Worm (Caenorhabditis elegans) whole organism, late embryonic: ENCODE data around the gene T05A7.1.

Experiments
- F13H6.1 ChIP-seq: sonication (generic microtip); optimal IDR thresholded peaks from 2 replicates; lab custom pipeline; 2016; ENCODE audit warnings: missing genetic modification characterization, missing compliant biosample characterization
- T23F11.4 ChIP-seq: fragments of 200-800 bp; sonication (Bioruptor generic); optimal IDR thresholded peaks from 2 replicates; lab custom pipeline; 2018; ENCODE audit warnings: mild to moderate bottlenecking, missing genetic modification characterization, missing compliant biosample characterization
- Y22D7AL.16 ChIP-seq: sonication (generic microtip); optimal IDR thresholded peaks from 2 replicates; lab custom pipeline; 2016; ENCODE audit warnings: missing genetic modification characterization, missing compliant biosample characterization
- ahr-1 ChIP-seq: sonication (generic microtip); optimal IDR thresholded peaks from 2 replicates; lab custom pipeline; 2016; ENCODE audit warnings: missing genetic modification characterization, missing compliant biosample characterization
- ama-1 ChIP-seq: fragments of 150-350 bp; optimal IDR thresholded peaks from 2 replicates; lab custom pipeline; 2014
- ceh-18 ChIP-seq: sonication (generic microtip); optimal IDR thresholded peaks from 2 replicates; lab custom pipeline; 2016; ENCODE audit warnings: missing genetic modification characterization, missing compliant biosample characterization
- ceh-19 ChIP-seq: fragments of 200-800 bp; sonication (Bioruptor generic); optimal IDR thresholded peaks from 2 replicates; lab custom pipeline; 2018; ENCODE audit warnings: mild to moderate bottlenecking, missing genetic modification characterization, missing compliant biosample characterization
- ceh-30 ChIP-seq: fragments of 150-350 bp; optimal IDR thresholded peaks from 2 replicates; lab custom pipeline; 2014; ENCODE audit warnings: missing biosample characterization, missing genetic modification characterization
- ceh-34 ChIP-seq: sonication (generic microtip); optimal IDR thresholded peaks from 2 replicates; lab custom pipeline; 2016; ENCODE audit warnings: mild to moderate bottlenecking, missing genetic modification characterization, missing compliant biosample characterization
- ceh-48 ChIP-seq: sonication (generic microtip); optimal IDR thresholded peaks from 2 replicates; lab custom pipeline; 2016; ENCODE audit warnings: missing genetic modification characterization, inconsistent platforms, missing compliant biosample characterization
- ceh-6 ChIP-seq: fragments of 200-800 bp; sonication (Bioruptor generic); optimal IDR thresholded peaks from 2 replicates; lab custom pipeline; 2018; ENCODE audit warnings: mild to moderate bottlenecking, missing genetic modification characterization, missing compliant biosample characterization
- ceh-9 ChIP-seq: sonication (generic microtip); optimal IDR thresholded peaks from 2 replicates; lab custom pipeline; 2016; ENCODE audit warnings: mild to moderate bottlenecking, missing genetic modification characterization, inconsistent platforms, missing compliant biosample characterization
- elt-2 ChIP-seq: sonication (generic microtip); optimal IDR thresholded peaks from 2 replicates; lab custom pipeline; 2016; ENCODE audit warnings: missing genetic modification reagents, missing genetic modification characterization, missing compliant biosample characterization
- elt-4 ChIP-seq: sonication (generic microtip); optimal IDR thresholded peaks from 2 replicates; lab custom pipeline; 2016; ENCODE audit warnings: missing genetic modification characterization, missing compliant biosample characterization
- fax-1 ChIP-seq: sonication (generic microtip); optimal IDR thresholded peaks from 2 replicates; lab custom pipeline; 2016; ENCODE audit warnings: missing genotype, missing genetic modification characterization, missing compliant biosample characterization
- gmeb-2 ChIP-seq: sonication (generic microtip); optimal IDR thresholded peaks from 2 replicates; lab custom pipeline; 2016; ENCODE audit warnings: missing genetic modification characterization, inconsistent platforms, missing compliant biosample characterization
- hlh-15 ChIP-seq: sonication (generic microtip); optimal IDR thresholded peaks from 2 replicates; lab custom pipeline; 2016; ENCODE audit warnings: missing genetic modification characterization, missing compliant biosample characterization
- hlh-30 ChIP-seq: sonication (generic microtip); optimal IDR thresholded peaks from 2 replicates; lab custom pipeline; 2017; ENCODE audit warnings: antibody characterized with exemption, missing genetic modification characterization, missing compliant biosample characterization; ENCODE audit not compliant: insufficient read depth
- hlh-6 ChIP-seq: sonication (generic microtip); optimal IDR thresholded peaks from 2 replicates; lab custom pipeline; 2016; ENCODE audit warnings: missing genotype, missing genetic modification characterization, missing compliant biosample characterization
- lim-6 ChIP-seq: sonication (generic microtip); optimal IDR thresholded peaks from 2 replicates; lab custom pipeline; 2016; ENCODE audit warnings: missing genetic modification characterization, missing compliant biosample characterization
- madf-2 ChIP-seq: sonication (generic microtip); optimal IDR thresholded peaks from 2 replicates; lab custom pipeline; 2017; ENCODE audit warnings: missing genetic modification characterization, missing compliant biosample characterization
- nfya-1 ChIP-seq: sonication (generic microtip); optimal IDR thresholded peaks from 2 replicates; lab custom pipeline; 2017; ENCODE audit warnings: missing genetic modification characterization, mild to moderate bottlenecking, missing compliant biosample characterization, antibody characterized with exemption, moderate library complexity
- nhr-232 ChIP-seq: sonication (generic microtip); optimal IDR thresholded peaks from 2 replicates; lab custom pipeline; 2016; ENCODE audit warnings: missing genetic modification characterization, missing compliant biosample characterization
- npax-4 ChIP-seq: sonication (generic microtip); optimal IDR thresholded peaks from 2 replicates; lab custom pipeline; 2016; ENCODE audit warnings: missing genetic modification characterization, missing compliant biosample characterization
- odd-2 ChIP-seq: sonication (generic microtip); optimal IDR thresholded peaks from 2 replicates; lab custom pipeline; 2017; ENCODE audit warnings: antibody characterized with exemption, mild to moderate bottlenecking, missing genetic modification characterization, missing compliant biosample characterization
- pag-3 ChIP-seq: sonication (generic microtip); optimal IDR thresholded peaks from 2 replicates; lab custom pipeline; 2016; ENCODE audit warnings: missing compliant biosample characterization, missing genetic modification characterization, borderline replicate concordance
- pat-9 ChIP-seq: fragments of 200-800 bp; sonication (Bioruptor generic); optimal IDR thresholded peaks from 2 replicates; lab custom pipeline; 2018; ENCODE audit warnings: mild to moderate bottlenecking, missing genetic modification characterization, moderate library complexity, missing compliant biosample characterization
- pha-4 ChIP-seq: fragments of 150-350 bp; optimal IDR thresholded peaks from 2 replicates; lab custom pipeline; 2018; ENCODE audit warnings: missing biosample characterization, missing genetic modification reagents, missing genetic modification characterization
- pqm-1 ChIP-seq: sonication (generic microtip); optimal IDR thresholded peaks from 2 replicates; lab custom pipeline; 2016; ENCODE audit warnings: missing genetic modification characterization, missing compliant biosample characterization
- pros-1 ChIP-seq: fragments of 150-350 bp; optimal IDR thresholded peaks from 2 replicates; lab custom pipeline; 2014; ENCODE audit warnings: missing biosample characterization, missing genetic modification reagents, missing genetic modification characterization
- ref-2 ChIP-seq: sonication (generic microtip); optimal IDR thresholded peaks from 2 replicates; lab custom pipeline; 2016; ENCODE audit warnings: missing genetic modification characterization, missing compliant biosample characterization
- sdc-2 ChIP-seq: sonication (generic microtip); optimal IDR thresholded peaks from 2 replicates; lab custom pipeline; 2016; ENCODE audit warnings: missing genotype, missing genetic modification characterization, missing compliant biosample characterization
- syd-9 ChIP-seq: sonication (generic microtip); optimal IDR thresholded peaks from 2 replicates; lab custom pipeline; 2016; ENCODE audit warnings: mild to moderate bottlenecking, missing genetic modification characterization, moderate library complexity, missing compliant biosample characterization
- tbx-7 ChIP-seq: sonication (generic microtip); optimal IDR thresholded peaks from 2 replicates; lab custom pipeline; 2016; ENCODE audit warnings: missing genotype, missing genetic modification characterization, missing compliant biosample characterization
- ttx-3 ChIP-seq: sonication (generic microtip); optimal IDR thresholded peaks from 2 replicates; lab custom pipeline; 2016; ENCODE audit warnings: missing genetic modification reagents, missing genetic modification characterization, missing compliant biosample characterization
- unc-3 ChIP-seq, 2 experiments: fragments of 200-800 bp in 1 of 2; sonication (Bioruptor generic) in 1 of 2; sonication (generic microtip) in 1 of 2; conservative IDR thresholded peaks in 1 of 2; optimal IDR thresholded peaks in 1 of 2; 2 replicates each; pipeline versions ENCODE4 v1.3.6 to Lab custom; 2016 to 2022; ENCODE audit warnings: missing compliant biosample characterization in 2 of 2, missing genetic modification characterization in 2 of 2, missing genetic modification reagents in 1 of 2
- unc-42 ChIP-seq: sonication (generic microtip); optimal IDR thresholded peaks from 2 replicates; lab custom pipeline; 2016; ENCODE audit warnings: missing genotype, missing genetic modification characterization, missing compliant biosample characterization
- zip-5 ChIP-seq: sonication (generic microtip); optimal IDR thresholded peaks from 2 replicates; lab custom pipeline; 2016; ENCODE audit warnings: missing genetic modification characterization, missing compliant biosample characterization

The T05A7.1 gene

DNA sequence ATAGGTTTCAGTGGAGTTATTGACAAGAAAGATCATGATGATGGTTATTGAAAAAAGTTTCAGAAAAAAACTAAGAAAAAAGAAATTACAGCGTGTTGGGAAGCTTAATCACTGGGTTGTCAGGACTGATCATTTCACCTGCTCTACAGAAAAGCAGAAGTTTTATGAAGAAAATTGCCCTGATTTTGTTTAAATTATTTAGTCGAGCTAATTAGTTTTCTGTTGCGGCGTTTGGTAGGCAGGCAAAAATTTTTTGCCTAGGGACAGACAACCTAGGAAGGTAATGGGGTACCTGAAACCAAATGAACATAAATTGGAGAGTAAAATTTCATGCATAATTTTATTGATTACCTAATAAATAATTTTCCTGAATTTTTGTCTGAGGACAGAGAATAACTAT, 5.7 kb downstream of the T05A7.1 start, which contains the start of gene sre-40:
Gene sre-40 (minus strand): TSS at position 101 of the 400 bp plus-strand sequence.
- TF ChIP-seq elt-2 (no peak), ceh-6 (GFP tag; lab: Kevin White, UChicago) (no peak), F13H6.1 (tag; lab: Kevin White, UChicago) (no peak), gmeb-2 (tag; lab: Kevin White, UChicago) (no peak), nhr-232 (no peak), fax-1 (tag; lab: Kevin White, UChicago) (no peak), pag-3 (tag; lab: Kevin White, UChicago) (no peak), elt-4 (tag; lab: Kevin White, UChicago) (no peak), nfya-1 (no peak), unc-42 (tag; lab: Kevin White, UChicago) (no peak), madf-2 (tag; lab: Kevin White, UChicago) (no peak), npax-4 (tag; lab: Kevin White, UChicago) (no peak), hlh-15 (tag; lab: Kevin White, UChicago) (no peak), pha-4 (tag; lab: Kevin White, UChicago) (no peak), pros-1 (no peak), ama-1 (no peak)

DNA sequence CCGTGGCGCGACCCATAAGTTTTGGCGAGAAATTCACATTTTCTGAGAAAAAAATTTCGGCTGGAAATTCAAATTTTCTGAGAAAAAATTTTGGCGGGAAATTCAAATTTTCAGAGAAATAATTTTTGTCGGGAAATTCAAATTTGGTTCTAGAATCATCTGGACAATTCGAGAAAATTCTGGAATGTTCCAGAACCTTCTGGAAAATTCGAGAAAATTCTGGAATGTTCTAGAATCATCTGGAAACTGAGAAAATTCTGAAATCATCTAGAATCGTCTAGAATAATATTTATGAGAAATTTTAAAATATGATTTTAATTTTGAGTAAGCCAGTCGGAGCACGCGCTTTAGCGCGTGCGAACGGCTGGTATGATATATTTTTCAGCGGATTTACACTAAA, 6.8 kb downstream of the T05A7.1 start:
- no peak for TF ChIP-seq ceh-48 (tag; lab: Kevin White, UChicago)
- TF ChIP-seq ceh-9 = no peak

DNA sequence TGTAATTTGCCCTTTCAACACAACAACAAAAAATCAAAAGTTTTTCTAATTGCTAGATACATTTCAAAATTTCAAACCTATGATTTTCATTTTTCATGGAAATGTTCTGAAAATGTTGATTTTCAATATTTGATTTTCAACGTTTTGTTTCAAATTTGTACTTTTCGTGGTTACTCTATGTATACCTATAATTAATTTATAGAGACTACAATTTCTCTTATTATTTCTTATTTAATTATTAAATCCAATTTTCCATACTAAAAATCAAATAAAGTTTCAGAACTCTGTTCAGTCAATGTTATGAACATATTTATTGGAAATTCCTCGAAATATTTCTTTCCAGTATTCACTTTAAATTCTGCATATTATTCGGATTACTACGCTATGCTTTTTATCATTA, 8.9 kb downstream of the T05A7.1 start, which contains the start of gene sre-39:
Gene sre-39 (plus strand): TSS at position 301 of the 400 bp plus-strand sequence.
- TF ChIP-seq sdc-2 (tag; lab: Kevin White, UChicago) (no peak), hlh-6 (no peak), ceh-18 (tag; lab: Kevin White, UChicago) (no peak), pqm-1 (no peak), T23F11.4 (GFP tag; lab: Kevin White, UChicago) (no peak), ceh-48 (tag; lab: Kevin White, UChicago) (no peak), unc-3 (GFP tag; conservative IDR thresholded peaks at IDR 0.05; lab: Robert Waterston, UW) (no peak), unc-3 (tag; optimal IDR thresholded peaks at IDR 0.05; lab: Kevin White, UChicago) (no peak), pat-9 (tag; lab: Kevin White, UChicago) (no peak)
- TF ChIP-seq, all 69 proteins: peak for 0

DNA sequence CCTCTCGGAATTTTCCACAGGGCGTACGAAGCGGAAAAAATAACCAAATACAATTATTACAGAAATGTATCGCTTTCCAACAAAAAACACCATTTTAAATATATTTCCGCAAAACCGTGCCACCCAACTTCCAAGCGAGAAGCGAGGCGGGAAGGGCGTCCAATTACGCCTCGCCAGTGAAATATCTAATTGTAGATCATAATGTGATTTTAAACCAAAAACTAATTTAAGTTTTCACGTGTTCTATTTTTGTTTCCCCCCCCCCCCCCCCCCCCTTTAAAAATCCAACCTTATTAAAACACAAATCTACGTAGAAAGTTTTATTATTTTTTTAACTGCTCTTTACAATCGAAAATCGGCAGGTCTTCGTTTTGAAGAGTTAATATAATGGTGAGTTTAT, 11.5 kb downstream of the T05A7.1 start, which contains the start of gene F10G7.12:
Gene F10G7.12 (plus strand): TSS at position 301 of the 400 bp plus-strand sequence.
- TF ChIP-seq ttx-3 (tag; lab: Kevin White, UChicago) = no peak
- no peak for TF ChIP-seq ahr-1 (tag; lab: Kevin White, UChicago)
- TF ChIP-seq ceh-19 (GFP tag; lab: Kevin White, UChicago) = no peak
- no peak for TF ChIP-seq pros-1
- TF ChIP-seq tbx-7 (tag; lab: Kevin White, UChicago) = no peak
- no peak for TF ChIP-seq ceh-30 (tag; lab: Kevin White, UChicago)
- no peak for TF ChIP-seq syd-9 (tag; lab: Kevin White, UChicago)
- no peak for TF ChIP-seq lim-6 (tag; lab: Kevin White, UChicago)
- TF ChIP-seq elt-2 = no peak
- no peak for TF ChIP-seq odd-2 (tag; lab: Kevin White, UChicago)
- no peak for TF ChIP-seq ceh-34 (tag; lab: Kevin White, UChicago)
- TF ChIP-seq ref-2 (tag; lab: Kevin White, UChicago) = no peak
- TF ChIP-seq Y22D7AL.16 (tag; lab: Kevin White, UChicago) = no peak
- TF ChIP-seq npax-4 (tag; lab: Kevin White, UChicago) = no peak
- TF ChIP-seq nfya-1 = no peak
- no peak for TF ChIP-seq pqm-1
- TF ChIP-seq zip-5 (tag; lab: Kevin White, UChicago) = no peak
- no peak for TF ChIP-seq pat-9 (tag; lab: Kevin White, UChicago)
- TF ChIP-seq hlh-30 (tag; lab: Kevin White, UChicago) = no peak
- TF ChIP-seq, all 69 proteins: peak for 0
